Worm (Caenorhabditis elegans) whole organism, L3 larva: ENCODE results near the gene hmgr-1.
A peak's percentile ranks its signal among the peaks of the same experiment; 100 is the strongest.

Experiments
- R02D3.7 ChIP-seq: fragments of 150-350 bp; optimal IDR thresholded peaks from 2 replicates; lab custom pipeline; 2014; ENCODE audit warnings: missing biosample characterization, missing genetic modification characterization
- ZK546.5 ChIP-seq: sonication (generic microtip); optimal IDR thresholded peaks from 2 replicates; lab custom pipeline; 2017; ENCODE audit warnings: missing biosample characterization, missing genetic modification characterization
- aly-2 ChIP-seq: fragments of 150-350 bp; optimal IDR thresholded peaks from 2 replicates; lab custom pipeline; 2014; ENCODE audit warnings: missing biosample characterization, missing genetic modification characterization
- ama-1 ChIP-seq: fragments of 150-350 bp; optimal IDR thresholded peaks from 2 replicates; lab custom pipeline; 2018
- ceh-16 ChIP-seq: sonication (generic microtip); optimal IDR thresholded peaks from 2 replicates; lab custom pipeline; 2017; ENCODE audit warnings: missing biosample characterization, missing genetic modification characterization
- ceh-28 ChIP-seq: fragments of 150-350 bp; optimal IDR thresholded peaks from 2 replicates; lab custom pipeline; 2014; ENCODE audit warnings: missing biosample characterization, missing genetic modification reagents, missing genetic modification characterization
- ceh-82 ChIP-seq: fragments of 150-350 bp; optimal IDR thresholded peaks from 2 replicates; lab custom pipeline; 2014; ENCODE audit warnings: missing biosample characterization, missing genetic modification characterization
- ceh-9 ChIP-seq: sonication (generic microtip); optimal IDR thresholded peaks from 2 replicates; lab custom pipeline; 2018; ENCODE audit warnings: missing biosample characterization, missing genetic modification characterization
- daf-12 ChIP-seq: fragments of 150-350 bp; optimal IDR thresholded peaks from 2 replicates; lab custom pipeline; 2014; ENCODE audit warnings: missing biosample characterization, missing genetic modification reagents, missing genetic modification characterization
- egl-27 ChIP-seq: sonication (generic microtip); optimal IDR thresholded peaks from 4 replicates; lab custom pipeline; 2017; ENCODE audit warnings: missing biosample characterization, missing genetic modification reagents, missing genetic modification characterization
- egl-5 ChIP-seq: fragments of 150-350 bp; optimal IDR thresholded peaks from 2 replicates; lab custom pipeline; 2017; ENCODE audit warnings: missing biosample characterization, missing genetic modification reagents, missing genetic modification characterization, inconsistent platforms
- elt-1 ChIP-seq: fragments of 150-350 bp; optimal IDR thresholded peaks from 2 replicates; lab custom pipeline; 2014; ENCODE audit warnings: missing biosample characterization, missing genetic modification characterization
- elt-2 ChIP-seq: sonication (generic microtip); optimal IDR thresholded peaks from 2 replicates; lab custom pipeline; 2016; ENCODE audit warnings: missing genetic modification reagents, mild to moderate bottlenecking, missing genetic modification characterization, missing compliant biosample characterization
- elt-3 ChIP-seq, 3 experiments: fragments of 150-350 bp in 1 of 3; sonication (generic microtip) in 2 of 3; optimal IDR thresholded peaks; 2 replicates in 2 of 3; 4 replicates in 1 of 3; lab custom pipeline; 2014 to 2017; ENCODE audit warnings: missing biosample characterization in 3 of 3, missing genetic modification characterization in 3 of 3
- eor-1 ChIP-seq, 2 experiments: fragments of 150-350 bp; optimal IDR thresholded peaks; 2 replicates each; lab custom pipeline; 2014 to 2018; ENCODE audit warnings: missing biosample characterization in 2 of 2, missing genetic modification characterization in 2 of 2
- fkh-10 ChIP-seq: sonication (generic microtip); optimal IDR thresholded peaks from 2 replicates; lab custom pipeline; 2017; ENCODE audit warnings: missing biosample characterization, missing genetic modification reagents, missing genetic modification characterization
- fkh-2 ChIP-seq: fragments of 150-350 bp; optimal IDR thresholded peaks from 2 replicates; lab custom pipeline; 2014; ENCODE audit warnings: missing biosample characterization, missing genetic modification reagents, missing genetic modification characterization
- fos-1 ChIP-seq: fragments of 150-350 bp; optimal IDR thresholded peaks from 2 replicates; lab custom pipeline; 2014; ENCODE audit warnings: missing biosample characterization, missing genetic modification characterization
- hmg-11 ChIP-seq: sonication (generic microtip); optimal IDR thresholded peaks from 2 replicates; lab custom pipeline; 2016; ENCODE audit warnings: missing genetic modification characterization, missing compliant biosample characterization
- jun-1 ChIP-seq: fragments of 150-350 bp; optimal IDR thresholded peaks from 2 replicates; lab custom pipeline; 2014; ENCODE audit warnings: missing biosample characterization, missing genetic modification reagents, missing genetic modification characterization
- lin-15B ChIP-seq: fragments of 150-350 bp; optimal IDR thresholded peaks from 2 replicates; lab custom pipeline; 2014; ENCODE audit warnings: missing biosample characterization, missing genetic modification characterization
- lin-39 ChIP-seq: fragments of 150-350 bp; optimal IDR thresholded peaks from 2 replicates; lab custom pipeline; 2018; ENCODE audit warnings: missing biosample characterization, missing genetic modification reagents, missing genetic modification characterization
- lsy-12 ChIP-seq: sonication (generic microtip); optimal IDR thresholded peaks from 2 replicates; lab custom pipeline; 2016; ENCODE audit warnings: mild to moderate bottlenecking, missing genetic modification characterization, missing compliant biosample characterization
- mdl-1 ChIP-seq: fragments of 150-350 bp; optimal IDR thresholded peaks from 2 replicates; lab custom pipeline; 2014; ENCODE audit warnings: missing biosample characterization, missing genetic modification characterization
- mml-1 ChIP-seq: fragments of 150-350 bp; sonication (generic microtip); optimal IDR thresholded peaks from 3 replicates; lab custom pipeline; 2014; ENCODE audit warnings: missing biosample characterization, missing genetic modification characterization
- nfya-1 ChIP-seq: sonication (generic microtip); optimal IDR thresholded peaks from 2 replicates; lab custom pipeline; 2017; ENCODE audit warnings: missing genetic modification characterization, mild to moderate bottlenecking, missing compliant biosample characterization, antibody characterized with exemption, moderate library complexity; ENCODE audit not compliant: insufficient read depth
- nhr-11 ChIP-seq: fragments of 150-350 bp; optimal IDR thresholded peaks from 2 replicates; lab custom pipeline; 2014; ENCODE audit warnings: missing biosample characterization, missing genetic modification characterization
- nhr-12 ChIP-seq: fragments of 150-350 bp; optimal IDR thresholded peaks from 2 replicates; lab custom pipeline; 2014; ENCODE audit warnings: missing biosample characterization, missing genetic modification characterization
- nhr-23 ChIP-seq: fragments of 150-350 bp; optimal IDR thresholded peaks from 2 replicates; lab custom pipeline; 2014; ENCODE audit warnings: missing biosample characterization, missing genetic modification reagents, missing genetic modification characterization
- nhr-237 ChIP-seq: fragments of 150-350 bp; optimal IDR thresholded peaks from 2 replicates; lab custom pipeline; 2014; ENCODE audit warnings: missing biosample characterization, missing genetic modification characterization
- nhr-25 ChIP-seq: sonication (generic microtip); optimal IDR thresholded peaks from 2 replicates; lab custom pipeline; 2017; ENCODE audit warnings: missing biosample characterization, missing genetic modification characterization
- nhr-28 ChIP-seq: fragments of 150-350 bp; optimal IDR thresholded peaks from 2 replicates; lab custom pipeline; 2014; ENCODE audit warnings: missing biosample characterization, missing genetic modification characterization
- nhr-43 ChIP-seq: sonication (generic microtip); optimal IDR thresholded peaks from 2 replicates; lab custom pipeline; 2016; ENCODE audit warnings: mild to moderate bottlenecking, missing genetic modification characterization, missing compliant biosample characterization; ENCODE audit not compliant: poor library complexity, severe bottlenecking
- nhr-67 ChIP-seq: fragments of 150-350 bp; optimal IDR thresholded peaks from 2 replicates; lab custom pipeline; 2014; ENCODE audit warnings: missing biosample characterization, missing genetic modification characterization
- nhr-76 ChIP-seq: fragments of 150-350 bp; sonication (generic microtip); optimal IDR thresholded peaks from 5 replicates; lab custom pipeline; 2014; ENCODE audit warnings: missing biosample characterization, missing genetic modification characterization
- nhr-77 ChIP-seq: fragments of 150-350 bp; optimal IDR thresholded peaks from 2 replicates; lab custom pipeline; 2014; ENCODE audit warnings: missing biosample characterization, missing genetic modification characterization
- pha-4 ChIP-seq: fragments of 150-350 bp; optimal IDR thresholded peaks from 2 replicates; lab custom pipeline; 2014; ENCODE audit warnings: missing biosample characterization, missing genetic modification reagents, missing genetic modification characterization
- pqm-1 ChIP-seq: fragments of 150-350 bp; optimal IDR thresholded peaks from 2 replicates; lab custom pipeline; 2017; ENCODE audit warnings: missing biosample characterization, missing genetic modification characterization, inconsistent platforms
- sea-2 ChIP-seq: fragments of 150-350 bp; sonication (generic microtip); optimal IDR thresholded peaks from 4 replicates; lab custom pipeline; 2014; ENCODE audit warnings: missing biosample characterization, missing genetic modification reagents, missing genetic modification characterization
- skn-1 ChIP-seq: fragments of 150-350 bp; optimal IDR thresholded peaks from 2 replicates; lab custom pipeline; 2014; ENCODE audit warnings: missing biosample characterization, missing genetic modification characterization
- snpc-4 ChIP-seq: fragments of 150-350 bp; optimal IDR thresholded peaks from 2 replicates; lab custom pipeline; 2014; ENCODE audit warnings: missing biosample characterization, missing genetic modification characterization
- tbx-2 ChIP-seq: sonication (generic microtip); optimal IDR thresholded peaks from 2 replicates; lab custom pipeline; 2016; ENCODE audit warnings: mild to moderate bottlenecking, missing genetic modification characterization, missing compliant biosample characterization
- unc-39 ChIP-seq: sonication (generic microtip); optimal IDR thresholded peaks from 4 replicates; lab custom pipeline; 2017; ENCODE audit warnings: missing biosample characterization, missing genetic modification characterization
- unc-62 ChIP-seq: fragments of 150-350 bp; sonication (generic microtip); optimal IDR thresholded peaks from 4 replicates; lab custom pipeline; 2014; ENCODE audit warnings: missing biosample characterization, missing genetic modification reagents, missing genetic modification characterization
- zag-1 ChIP-seq: fragments of 150-350 bp; optimal IDR thresholded peaks from 2 replicates; lab custom pipeline; 2014; ENCODE audit warnings: missing biosample characterization, missing genetic modification characterization
- ztf-11 ChIP-seq: fragments of 150-350 bp; optimal IDR thresholded peaks from 2 replicates; lab custom pipeline; 2014; ENCODE audit warnings: missing biosample characterization, missing genetic modification characterization
- ztf-4 ChIP-seq: fragments of 150-350 bp; optimal IDR thresholded peaks from 2 replicates; lab custom pipeline; 2014; ENCODE audit warnings: missing biosample characterization, missing genetic modification characterization

The hmgr-1 gene

ce11 chrIII:7359037-7359548, at the start of gene hmgr-1, which contains the start of gene eco-1:
Gene hmgr-1, plus strand, starts transcription at chrIII:7359498.
Gene eco-1, minus strand, starts transcription at chrIII:7359095.
- TF ChIP-seq ztf-4: no peak
- no peak for TF ChIP-seq nhr-25 (tag; lab: Kevin White, UChicago)
- no peak for TF ChIP-seq tbx-2 (tag; lab: Kevin White, UChicago)
- TF ChIP-seq fkh-10: no peak
- TF ChIP-seq zag-1 (tag; lab: Kevin White, UChicago): no peak
- TF ChIP-seq mml-1 (tag; lab: Kevin White, UChicago): no peak
- no peak for TF ChIP-seq egl-27 (tag; lab: Kevin White, UChicago)
- TF ChIP-seq skn-1: no peak
- TF ChIP-seq nhr-76: no peak
- TF ChIP-seq ZK546.5 (tag; lab: Kevin White, UChicago): no peak
- TF ChIP-seq nhr-67 (tag; lab: Kevin White, UChicago): no peak
- TF ChIP-seq elt-2: no peak
- TF ChIP-seq unc-39 (tag; lab: Kevin White, UChicago): no peak
- TF ChIP-seq nfya-1 (tag; lab: Kevin White, UChicago): peak; percentile 55
- no peak for TF ChIP-seq nhr-77
- no peak for TF ChIP-seq pqm-1 (tag; lab: Kevin White, UChicago)
- peak; percentile 52 for TF ChIP-seq hmg-11 (tag; lab: Kevin White, UChicago)
- no peak for TF ChIP-seq elt-3 (tag; optimal IDR thresholded peaks at IDR 0.05; lab: Kevin White, UChicago)
- TF ChIP-seq ceh-9 (tag; lab: Kevin White, UChicago): no peak
- no peak for TF ChIP-seq egl-5 (tag; lab: Kevin White, UChicago)
- TF ChIP-seq fos-1: no peak
- TF ChIP-seq ama-1 (lab: Kevin White, UChicago): no peak
- TF ChIP-seq ceh-28 (tag; lab: Kevin White, UChicago): no peak
- no peak for TF ChIP-seq nhr-12 (tag; lab: Kevin White, UChicago)
- TF ChIP-seq ztf-11: no peak
- TF ChIP-seq daf-12 (tag; lab: Kevin White, UChicago): no peak
- no peak for TF ChIP-seq nhr-11 (tag; lab: Kevin White, UChicago)
- peak; percentile 41 for TF ChIP-seq lin-39 (tag; lab: Kevin White, UChicago)
- TF ChIP-seq unc-62: no peak
- no peak for TF ChIP-seq R02D3.7 (tag; lab: Kevin White, UChicago)
- TF ChIP-seq ceh-16 (tag; lab: Kevin White, UChicago): no peak
- no peak for TF ChIP-seq aly-2 (tag; lab: Kevin White, UChicago)
- no peak for TF ChIP-seq nhr-28 (tag; lab: Kevin White, UChicago)
- peak; percentile 35 for TF ChIP-seq lin-15B (tag; lab: Kevin White, UChicago)
- no peak for TF ChIP-seq pha-4 (tag; lab: Kevin White, UChicago)
- TF ChIP-seq eor-1 (tag; optimal IDR thresholded peaks at IDR 0.05; lab: Kevin White, UChicago): no peak
- no peak for TF ChIP-seq jun-1 (tag; lab: Kevin White, UChicago)
- TF ChIP-seq mdl-1 (tag; lab: Kevin White, UChicago): no peak
- peak; percentile 13 for TF ChIP-seq nhr-23 (tag; lab: Kevin White, UChicago)
- TF ChIP-seq elt-1 (tag; lab: Kevin White, UChicago): no peak
- no peak for TF ChIP-seq fkh-2 (tag; lab: Kevin White, UChicago)
- no peak for TF ChIP-seq sea-2 (GFP tag; lab: Kevin White, UChicago)
- no peak for TF ChIP-seq ceh-82 (tag; lab: Kevin White, UChicago)
- peak; percentile 26 for TF ChIP-seq nhr-43 (tag; lab: Kevin White, UChicago)
- no peak for TF ChIP-seq nhr-237 (tag; lab: Kevin White, UChicago)
- TF ChIP-seq snpc-4 (tag; lab: Kevin White, UChicago): peak; percentile 4
- TF ChIP-seq lsy-12: no peak
- TF ChIP-seq, all 47 proteins: peak for 7
